Fruit fly (Drosophila melanogaster) whole organism, embryonic: ENCODE data around the gene Myo95E.

ENCODE experiments used
- Asciz ChIP-seq: fragments of 200-800 bp; sonication (Bioruptor generic); optimal IDR thresholded peaks from 2 replicates; lab custom pipeline; 2017; ENCODE audit warnings: missing biosample characterization, mild to moderate bottlenecking, missing genetic modification characterization, missing genetic modification reagents
- CG10209 ChIP-seq: fragments of 200-800 bp; sonication (Bioruptor generic); optimal IDR thresholded peaks from 3 replicates; lab custom pipeline; 2017; ENCODE audit warnings: missing biosample characterization, mild to moderate bottlenecking, missing genetic modification characterization, missing genetic modification reagents
- CG10366 ChIP-seq: fragments of 200-800 bp; sonication (Bioruptor generic); IDR thresholded peaks from 2 replicates; pipeline ENCODE4 v1.3.6; 2022; ENCODE audit warnings: missing biosample characterization, missing genetic modification characterization
- CG10654 ChIP-seq: fragments of 200-800 bp; sonication (Bioruptor generic); optimal IDR thresholded peaks from 2 replicates; lab custom pipeline; 2016; ENCODE audit warnings: missing biosample characterization, missing genetic modification characterization
- CG12236 ChIP-seq: fragments of 200-800 bp; sonication (Bioruptor generic); optimal IDR thresholded peaks from 2 replicates; lab custom pipeline; 2016; ENCODE audit warnings: missing biosample characterization, missing genetic modification characterization
- CG12659 ChIP-seq: fragments of 200-800 bp; sonication (Bioruptor generic); optimal IDR thresholded peaks from 3 replicates; lab custom pipeline; 2017; ENCODE audit warnings: mild to moderate bottlenecking, missing biosample characterization, missing genetic modification reagents, missing genetic modification characterization
- CG12744 ChIP-seq: fragments of 200-800 bp; sonication (Bioruptor generic); optimal IDR thresholded peaks from 2 replicates; lab custom pipeline; 2016; ENCODE audit warnings: missing biosample characterization, missing genetic modification characterization
- CG15269 ChIP-seq: fragments of 200-800 bp; sonication (Bioruptor generic); optimal IDR thresholded peaks from 2 replicates; lab custom pipeline; 2018; ENCODE audit warnings: missing biosample characterization, mild to moderate bottlenecking, missing genetic modification characterization, moderate library complexity
- CG17328 ChIP-seq: fragments of 200-800 bp; sonication (Bioruptor generic); IDR thresholded peaks from 2 replicates; pipeline ENCODE4 v1.3.6; 2022; ENCODE audit warnings: missing biosample characterization, missing genetic modification characterization
- CG17568 ChIP-seq: fragments of 200-800 bp; sonication (Bioruptor generic); optimal IDR thresholded peaks from 2 replicates; lab custom pipeline; 2018; ENCODE audit warnings: missing biosample characterization, mild to moderate bottlenecking, missing genetic modification characterization, moderate library complexity
- CG17829 ChIP-seq: fragments of 200-800 bp; optimal IDR thresholded peaks from 2 replicates; lab custom pipeline; 2019; ENCODE audit warnings: missing biosample characterization, mild to moderate bottlenecking, missing genetic modification characterization, moderate library complexity
- CG18262 ChIP-seq: fragments of 200-800 bp; optimal IDR thresholded peaks from 3 replicates; lab custom pipeline; 2019; ENCODE audit warnings: missing biosample characterization, mild to moderate bottlenecking, missing genetic modification characterization, moderate library complexity
- CG3847 ChIP-seq: fragments of 200-800 bp; sonication (Bioruptor generic); IDR thresholded peaks from 2 replicates; pipeline ENCODE4 v1.3.6; 2022; ENCODE audit warnings: missing biosample characterization, missing genetic modification characterization
- CG4404 ChIP-seq: fragments of 200-800 bp; sonication (Bioruptor generic); IDR thresholded peaks from 2 replicates; pipeline ENCODE4 v1.3.6; 2022; ENCODE audit warnings: missing biosample characterization, missing genetic modification characterization
- CG6175 ChIP-seq: fragments of 200-800 bp; sonication (Bioruptor generic); IDR thresholded peaks from 3 replicates; pipeline ENCODE4 v1.3.6; 2022; ENCODE audit warnings: missing biosample characterization, missing genetic modification characterization
- CG6683 ChIP-seq: fragments of 200-800 bp; sonication (Bioruptor generic); optimal IDR thresholded peaks from 2 replicates; lab custom pipeline; 2017; ENCODE audit warnings: missing biosample characterization, mild to moderate bottlenecking, missing genetic modification characterization, missing genetic modification reagents
- CG6791 ChIP-seq: fragments of 200-800 bp; sonication (Bioruptor generic); IDR thresholded peaks from 3 replicates; pipeline ENCODE4 v1.3.6; 2022; ENCODE audit warnings: missing biosample characterization, missing genetic modification characterization; ENCODE audit not compliant: partially characterized antibody
- CG6813 ChIP-seq: fragments of 200-800 bp; sonication (Bioruptor generic); optimal IDR thresholded peaks from 2 replicates; lab custom pipeline; 2017; ENCODE audit warnings: missing biosample characterization, missing genetic modification characterization, mild to moderate bottlenecking, moderate library complexity, missing genetic modification reagents
- CG9817 ChIP-seq: fragments of 200-800 bp; sonication (Bioruptor generic); optimal IDR thresholded peaks from 2 replicates; lab custom pipeline; 2018; ENCODE audit warnings: missing biosample characterization, mild to moderate bottlenecking, missing genetic modification characterization, moderate library complexity
- D19A ChIP-seq: fragments of 200-800 bp; optimal IDR thresholded peaks from 3 replicates; lab custom pipeline; 2019; ENCODE audit warnings: missing biosample characterization, mild to moderate bottlenecking, missing genetic modification characterization, moderate library complexity
- Eip74EF ChIP-seq, 2 experiments: fragments of 200-800 bp in 1 of 2; fragments of >200 bp in 1 of 2; sonication (Bioruptor generic) in 1 of 2; optimal IDR thresholded peaks; 2 replicates each; lab custom pipeline; 2017 to 2019; ENCODE audit warnings: missing biosample characterization in 2 of 2, missing genetic modification characterization in 2 of 2, mild to moderate bottlenecking in 1 of 2, moderate library complexity in 1 of 2
- GATAe ChIP-seq: fragments of 200-800 bp; sonication (Bioruptor generic); conservative IDR thresholded peaks from 2 replicates; pipeline ENCODE4 v1.3.6; 2022; ENCODE audit warnings: missing biosample characterization, missing genetic modification characterization
- Jarid2 ChIP-seq: fragments of 200-800 bp; sonication (Bioruptor generic); optimal IDR thresholded peaks from 3 replicates; lab custom pipeline; 2017; ENCODE audit warnings: mild to moderate bottlenecking, missing biosample characterization, missing genetic modification reagents, missing genetic modification characterization
- MTF-1 ChIP-seq: fragments of 200-800 bp; sonication (Bioruptor generic); optimal IDR thresholded peaks from 2 replicates; lab custom pipeline; 2018; ENCODE audit warnings: missing biosample characterization, mild to moderate bottlenecking, missing genetic modification characterization, borderline replicate concordance
- Mad ChIP-seq: fragments of 200-800 bp; sonication (Bioruptor generic); optimal IDR thresholded peaks from 2 replicates; lab custom pipeline; 2016; ENCODE audit warnings: missing biosample characterization, missing genetic modification characterization
- PHDP ChIP-seq: fragments of 200-800 bp; sonication (Bioruptor generic); optimal IDR thresholded peaks from 3 replicates; lab custom pipeline; 2018; ENCODE audit warnings: missing biosample characterization, mild to moderate bottlenecking, missing genetic modification characterization, moderate library complexity
- Sry-β ChIP-seq: fragments of 200-800 bp; sonication (Bioruptor generic); optimal IDR thresholded peaks from 2 replicates; lab custom pipeline; 2018; ENCODE audit warnings: missing biosample characterization, mild to moderate bottlenecking, missing genetic modification characterization, moderate library complexity
- Stat92E ChIP-seq, 3 experiments: fragments of >200 bp in 2 of 3; fragments of 200-800 bp in 1 of 3; sonication (Bioruptor generic) in 1 of 3; optimal IDR thresholded peaks; 2 replicates each; lab custom pipeline; 2017 to 2019; ENCODE audit warnings: missing biosample characterization in 3 of 3, missing genetic modification characterization in 3 of 3, mild to moderate bottlenecking in 1 of 3, moderate library complexity in 1 of 3
- ash1 ChIP-seq: fragments of 200-800 bp; sonication (Bioruptor generic); optimal IDR thresholded peaks from 2 replicates; lab custom pipeline; 2018; ENCODE audit warnings: missing biosample characterization, mild to moderate bottlenecking, missing genetic modification characterization
- cad ChIP-seq: fragments of >200 bp; optimal IDR thresholded peaks from 2 replicates; lab custom pipeline; 2017; ENCODE audit warnings: missing biosample characterization, missing genetic modification characterization
- cg ChIP-seq: fragments of 200-800 bp; sonication (Bioruptor generic); optimal IDR thresholded peaks from 3 replicates; lab custom pipeline; 2019; ENCODE audit warnings: missing biosample characterization, mild to moderate bottlenecking, missing genetic modification characterization, moderate library complexity
- ci ChIP-seq: fragments of 200-800 bp; sonication (Bioruptor generic); IDR thresholded peaks from 3 replicates; pipeline ENCODE4 v1.3.6; 2022; ENCODE audit warnings: missing biosample characterization, missing genetic modification characterization
- dpn ChIP-seq, 2 experiments: fragments of 200-800 bp; sonication (Bioruptor generic); optimal IDR thresholded peaks; 3 replicates each; lab custom pipeline; 2016; ENCODE audit warnings: missing biosample characterization in 2 of 2, missing genetic modification characterization in 2 of 2
- exex ChIP-seq: fragments of 200-800 bp; sonication (Bioruptor generic); optimal IDR thresholded peaks from 4 replicates; lab custom pipeline; 2018; ENCODE audit warnings: missing biosample characterization, mild to moderate bottlenecking, missing genetic modification characterization, moderate library complexity
- gce ChIP-seq: fragments of 200-800 bp; sonication (Bioruptor generic); IDR thresholded peaks from 3 replicates; pipeline ENCODE4 v1.3.6; 2022; ENCODE audit warnings: missing biosample characterization, missing genetic modification characterization
- grn ChIP-seq: fragments of 200-800 bp; sonication (Bioruptor generic); optimal IDR thresholded peaks from 3 replicates; lab custom pipeline; 2017; ENCODE audit warnings: missing biosample characterization, missing genetic modification characterization
- hbn ChIP-seq: fragments of 200-800 bp; sonication (Bioruptor generic); IDR thresholded peaks from 2 replicates; pipeline ENCODE4 v1.3.6; 2022; ENCODE audit warnings: missing biosample characterization, missing genetic modification characterization; ENCODE audit not compliant: partially characterized antibody
- nerfin-2 ChIP-seq: fragments of 200-800 bp; sonication (Bioruptor generic); IDR thresholded peaks from 2 replicates; pipeline ENCODE4 v1.3.6; 2022; ENCODE audit warnings: missing biosample characterization, missing genetic modification characterization; ENCODE audit not compliant: partially characterized antibody
- pb ChIP-seq: fragments of 200-800 bp; sonication (Bioruptor generic); optimal IDR thresholded peaks from 3 replicates; lab custom pipeline; 2016; ENCODE audit warnings: missing biosample characterization, missing genetic modification characterization
- sc ChIP-seq, 3 experiments: fragments of >200 bp in 2 of 3; fragments of 200-800 bp in 1 of 3; sonication (Bioruptor generic) in 1 of 3; optimal IDR thresholded peaks; 2 replicates in 2 of 3; 3 replicates in 1 of 3; lab custom pipeline; 2017; ENCODE audit warnings: mild to moderate bottlenecking in 1 of 3, missing biosample characterization in 1 of 3, missing genetic modification characterization in 1 of 3, missing genetic modification reagents in 1 of 3
- sens ChIP-seq: fragments of 200-800 bp; sonication (Bioruptor generic); peaks from one replicate; lab custom pipeline; 2016; ENCODE audit warnings: missing biosample characterization, missing genetic modification characterization
- sim ChIP-seq: fragments of 200-800 bp; sonication (Bioruptor generic); IDR thresholded peaks from 2 replicates; pipeline ENCODE4 v1.3.6; 2022; ENCODE audit warnings: missing biosample characterization, missing genetic modification characterization
- sug ChIP-seq: fragments of 200-800 bp; optimal IDR thresholded peaks from 2 replicates; lab custom pipeline; 2019; ENCODE audit warnings: missing biosample characterization, mild to moderate bottlenecking, missing genetic modification characterization, moderate library complexity
- toy ChIP-seq: fragments of 200-800 bp; sonication (Bioruptor generic); IDR thresholded peaks from 2 replicates; pipeline ENCODE4 v1.3.6; 2022; ENCODE audit warnings: missing biosample characterization, missing genetic modification characterization
- wek ChIP-seq: fragments of 200-800 bp; sonication (Bioruptor generic); optimal IDR thresholded peaks from 3 replicates; lab custom pipeline; 2018; ENCODE audit warnings: missing biosample characterization, mild to moderate bottlenecking, missing genetic modification characterization, moderate library complexity
- yki ChIP-seq: fragments of >200 bp; optimal IDR thresholded peaks from 3 replicates; lab custom pipeline; 2018
- zen ChIP-seq: fragments of 200-800 bp; sonication (Bioruptor generic); optimal IDR thresholded peaks from 3 replicates; lab custom pipeline; 2018; ENCODE audit warnings: missing biosample characterization, mild to moderate bottlenecking, missing genetic modification characterization, moderate library complexity

The Myo95E gene

DNA sequence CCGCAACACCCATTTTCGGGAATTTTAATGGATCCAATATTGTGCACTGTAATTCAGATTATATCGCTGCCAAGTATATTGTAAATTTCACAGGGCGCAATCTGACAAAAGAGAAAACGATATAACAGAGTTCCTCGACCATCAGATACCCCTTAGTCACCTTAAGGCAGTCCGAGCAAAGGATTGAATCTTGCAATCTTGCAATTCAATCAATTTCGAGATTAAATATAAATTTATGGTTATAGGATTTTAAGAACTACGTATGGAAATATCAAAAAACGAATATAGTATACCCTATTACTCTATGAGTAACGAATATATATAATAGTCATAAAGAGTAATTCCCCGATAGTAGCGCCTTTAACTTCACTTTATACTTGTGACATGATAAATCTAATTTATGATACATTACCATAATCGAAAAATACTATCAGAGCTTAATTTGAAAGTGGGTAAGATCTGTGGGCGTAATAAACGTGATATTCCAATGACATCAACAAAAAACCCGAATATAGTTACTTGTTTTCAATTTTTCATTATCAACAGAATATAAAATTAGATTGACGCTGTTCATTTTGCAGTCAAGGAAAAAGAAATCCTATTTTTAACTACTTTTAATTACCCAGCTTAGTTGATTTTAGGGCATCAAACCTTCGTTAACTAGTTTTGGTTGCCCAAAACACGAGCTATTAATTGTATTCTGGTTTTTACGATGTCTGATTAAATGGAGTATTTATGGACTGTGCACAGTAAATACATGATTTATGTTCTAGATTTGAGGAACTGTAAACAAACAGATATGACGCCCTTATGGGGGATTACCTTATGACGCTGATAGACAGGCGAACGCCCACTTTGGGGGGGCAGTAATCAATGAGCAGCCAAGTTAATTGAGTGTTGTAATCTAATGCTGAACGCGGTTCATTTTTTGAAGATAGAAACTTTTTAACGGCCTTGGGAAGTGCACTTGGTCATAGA, 22.5 kb downstream of the Myo95E start (continued):
- TF ChIP-seq MTF-1 (GFP tag; lab: Kevin White, UChicago) (no peak), pb (GFP tag; lab: Kevin White, UChicago) (no peak), CG17328 (GFP tag; lab: Robert Waterston, UW) (no peak), CG6175 (no peak), CG6813 (GFP tag; lab: Kevin White, UChicago) (no peak), CG12659 (GFP tag; lab: Kevin White, UChicago) (no peak), sug (tag; lab: Kevin White, UChicago) (peak; percentile 96), Stat92E (GFP tag; optimal IDR thresholded peaks at IDR 0.05; lab: Kevin White, UChicago) (no peak), sens (peak; percentile 58), cad (no peak), CG6791 (GFP tag; lab: Robert Waterston, UW) (no peak), nerfin-2 (GFP tag; lab: Robert Waterston, UW) (no peak), CG12236 (GFP tag; lab: Kevin White, UChicago) (no peak), ash1 (GFP tag; lab: Kevin White, UChicago) (no peak), wek (GFP tag; lab: Kevin White, UChicago) (no peak), hbn (GFP tag; lab: Robert Waterston, UW) (no peak), CG17568 (GFP tag; lab: Kevin White, UChicago) (peak; percentile 41), gce (GFP tag; lab: Robert Waterston, UW) (no peak), ci (GFP tag; lab: Robert Waterston, UW) (no peak), Eip74EF (GFP tag; optimal IDR thresholded peaks at IDR 0.05; lab: Kevin White, UChicago) (peak in 1 of 2 experiments; percentile 6), Mad (GFP tag; lab: Kevin White, UChicago) (no peak), CG15269 (tag; lab: Kevin White, UChicago) (no peak), Jarid2 (GFP tag; lab: Kevin White, UChicago) (no peak), sc (optimal IDR thresholded peaks at IDR 0.05; lab: Kevin White, UChicago) (no peak), sc (GFP tag; optimal IDR thresholded peaks at IDR 0.05; lab: Kevin White, UChicago) (no peak), CG6683 (GFP tag; lab: Kevin White, UChicago) (no peak), D19A (tag; lab: Kevin White, UChicago) (peak; percentile 68), Sry-β (GFP tag; lab: Kevin White, UChicago) (no peak), exex (tag; lab: Kevin White, UChicago) (peak; percentile 95), yki (lab: Kevin White, UChicago) (no peak), cg (GFP tag; lab: Kevin White, UChicago) (no peak), CG3847 (GFP tag; lab: Robert Waterston, UW) (no peak), CG10366 (GFP tag; lab: Robert Waterston, UW) (no peak), toy (GFP tag; lab: Robert Waterston, UW) (no peak), PHDP (tag; lab: Kevin White, UChicago) (peak; percentile 18), Asciz (peak; percentile 34), GATAe (GFP tag; lab: Robert Waterston, UW) (peak; percentile 20; the same call in 1 of the 2 replicates), CG10654 (GFP tag; lab: Kevin White, UChicago) (no peak), sim (GFP tag; lab: Robert Waterston, UW) (no peak), CG10209 (no peak), CG9817 (tag; lab: Kevin White, UChicago) (no peak), grn (GFP tag; lab: Kevin White, UChicago) (no peak), CG4404 (no peak), CG17829 (tag; lab: Kevin White, UChicago) (no peak), dpn (GFP tag; optimal IDR thresholded peaks at IDR 0.05; lab: Kevin White, UChicago) (no peak), CG12744 (GFP tag; lab: Kevin White, UChicago) (no peak), CG18262 (tag; lab: Kevin White, UChicago) (no peak), zen (no peak)
